Fruit fly (Drosophila melanogaster) whole organism, wandering third instar larva: ENCODE measurements around the gene CG9961.
A peak's percentile ranks its signal among the peaks of the same experiment; 100 is the strongest.

Experiments used
- CrebA ChIP-seq: fragments of 200-800 bp; sonication (Bioruptor generic); optimal IDR thresholded peaks from 2 replicates; lab custom pipeline; 2016; ENCODE audit warnings: missing biosample characterization, mild to moderate bottlenecking, missing genetic modification characterization, borderline replicate concordance
- Hnf4 ChIP-seq: fragments of 200-800 bp; sonication (Bioruptor generic); optimal IDR thresholded peaks from 2 replicates; lab custom pipeline; 2016; ENCODE audit warnings: missing biosample characterization, mild to moderate bottlenecking, missing genetic modification characterization
- Myc ChIP-seq: fragments of >200 bp; optimal IDR thresholded peaks from 2 replicates; lab custom pipeline; 2017
- br ChIP-seq: fragments of 200-800 bp; sonication (Bioruptor generic); optimal IDR thresholded peaks from 2 replicates; lab custom pipeline; 2016; ENCODE audit warnings: missing biosample characterization, missing genetic modification characterization
- dsf ChIP-seq: sonication (Bioruptor generic); optimal IDR thresholded peaks from 2 replicates; lab custom pipeline; 2016; ENCODE audit warnings: missing biosample characterization, missing genetic modification characterization, borderline replicate concordance
- fru ChIP-seq: fragments of 200-800 bp; sonication (Bioruptor generic); optimal IDR thresholded peaks from 3 replicates; lab custom pipeline; 2016; ENCODE audit warnings: missing biosample characterization, mild to moderate bottlenecking, missing genetic modification characterization
- h ChIP-seq: fragments of 200-800 bp; sonication (Bioruptor generic); optimal IDR thresholded peaks from 3 replicates; lab custom pipeline; 2016; ENCODE audit warnings: missing biosample characterization, mild to moderate bottlenecking, missing genetic modification characterization
- lola ChIP-seq: fragments of >200 bp; optimal IDR thresholded peaks from 2 replicates; lab custom pipeline; 2017; ENCODE audit warnings: missing biosample characterization, missing genetic modification characterization
- pan ChIP-seq: fragments of >200 bp; optimal IDR thresholded peaks from 2 replicates; lab custom pipeline; 2017
- psq ChIP-seq: fragments of 200-800 bp; sonication (Bioruptor generic); optimal IDR thresholded peaks from 3 replicates; lab custom pipeline; 2017; ENCODE audit warnings: missing biosample characterization, mild to moderate bottlenecking, missing genetic modification characterization, moderate library complexity
- rgr ChIP-seq: fragments of 200-800 bp; sonication (Bioruptor generic); optimal IDR thresholded peaks from 3 replicates; lab custom pipeline; 2016; ENCODE audit warnings: missing biosample characterization, mild to moderate bottlenecking, missing genetic modification characterization
- sage ChIP-seq: fragments of 200-800 bp; sonication (Bioruptor generic); optimal IDR thresholded peaks from 2 replicates; lab custom pipeline; 2016; ENCODE audit warnings: missing biosample characterization, mild to moderate bottlenecking, missing genetic modification characterization
- usp ChIP-seq: fragments of >200 bp; optimal IDR thresholded peaks from 2 replicates; lab custom pipeline; 2017; ENCODE audit warnings: missing biosample characterization, missing genetic modification characterization

- TF ChIP-seq CrebA (GFP tag; lab: Kevin White, UChicago) (no peak), usp (no peak), pan (lab: Kevin White, UChicago) (no peak), sage (GFP tag; lab: Kevin White, UChicago) (no peak), dsf (GFP tag; lab: Kevin White, UChicago) (no peak), lola (GFP tag; lab: Kevin White, UChicago) (no peak), br (peak; percentile 45), rgr (GFP tag; lab: Kevin White, UChicago) (peak; percentile 61), psq (peak; percentile 47), Hnf4 (GFP tag; lab: Kevin White, UChicago) (peak; percentile 9), fru (peak; percentile 57), Myc (lab: Kevin White, UChicago) (no peak), h (GFP tag; lab: Kevin White, UChicago) (peak; percentile 77)
Measured at dm6 chr2L:2734215-2734614, 10.5 kb downstream of the CG9961 start.
